Worm (Caenorhabditis elegans): ENCODE results near the gene C07G3.10.

The C07G3.10 gene

ce11 chrV:3549553-3549952 lies 47.4 kb downstream of the C07G3.10 start, which contains the start of gene sri-21:
Gene sri-21 (plus strand): TSS chrV:3549853.
- no peak for TF ChIP-seq unc-62 (GFP tag; optimal IDR thresholded peaks at IDR 0.05)

ce11 chrV:3551765-3552164 lies 49.7 kb downstream of the C07G3.10 start, which contains the start of gene grl-28:
Gene grl-28 (minus strand): TSS chrV:3551865.
- no peak for TF ChIP-seq unc-62 (GFP tag; optimal IDR thresholded peaks at IDR 0.05)

All from whole organism, dauer.